Fruit fly (Drosophila melanogaster) whole organism, embryonic: ENCODE data around the gene ghi.

Experiments
- Awh ChIP-seq: fragments of 200-800 bp; sonication (Bioruptor generic); IDR thresholded peaks from 2 replicates; pipeline ENCODE4, ENCODE4 v1.3.6; 2022; ENCODE audit warnings: missing biosample characterization, missing genetic modification characterization
- BEAF-32 ChIP-seq: fragments of 200-800 bp; sonication (Bioruptor generic); optimal IDR thresholded peaks from 3 replicates; lab custom pipeline; 2017; ENCODE audit warnings: missing biosample characterization, missing genetic modification characterization, mild to moderate bottlenecking, moderate library complexity, missing genetic modification reagents
- CG10366 ChIP-seq: fragments of 200-800 bp; sonication (Bioruptor generic); IDR thresholded peaks from 2 replicates; pipeline ENCODE4 v1.3.6; 2022; ENCODE audit warnings: missing biosample characterization, missing genetic modification characterization
- CG10979 ChIP-seq: fragments of 200-800 bp; sonication (Bioruptor generic); optimal IDR thresholded peaks from 2 replicates; lab custom pipeline; 2018; ENCODE audit warnings: missing biosample characterization, mild to moderate bottlenecking, missing genetic modification characterization, moderate library complexity
- CG11560 ChIP-seq: fragments of 200-800 bp; sonication (Bioruptor generic); IDR thresholded peaks from 3 replicates; pipeline ENCODE4 v1.3.6; 2022; ENCODE audit warnings: missing biosample characterization, missing genetic modification characterization
- CG11696 ChIP-seq: fragments of 200-800 bp; sonication (Bioruptor generic); IDR thresholded peaks from 2 replicates; pipeline ENCODE4 v1.3.6; 2022; ENCODE audit warnings: missing biosample characterization, missing genetic modification characterization
- CG12155 ChIP-seq: fragments of 200-800 bp; sonication (Bioruptor generic); optimal IDR thresholded peaks from 3 replicates; lab custom pipeline; 2016; ENCODE audit warnings: missing biosample characterization, missing genetic modification characterization
- CG1233 ChIP-seq: fragments of 200-800 bp; sonication (Bioruptor generic); optimal IDR thresholded peaks from 4 replicates; lab custom pipeline; 2018; ENCODE audit warnings: missing biosample characterization, mild to moderate bottlenecking, missing genetic modification characterization
- CG12391 ChIP-seq: fragments of 200-800 bp; sonication (Bioruptor generic); optimal IDR thresholded peaks from 3 replicates; lab custom pipeline; 2018; ENCODE audit warnings: missing biosample characterization, mild to moderate bottlenecking, missing genetic modification characterization, moderate library complexity
- CG13424 ChIP-seq: fragments of 200-800 bp; sonication (Bioruptor generic); optimal IDR thresholded peaks from 2 replicates; lab custom pipeline; 2019; ENCODE audit warnings: missing biosample characterization, mild to moderate bottlenecking, missing genetic modification characterization, moderate library complexity
- CG14014 ChIP-seq: fragments of 200-800 bp; sonication (Bioruptor generic); IDR thresholded peaks from 2 replicates; pipeline ENCODE4 v1.3.6; 2022; ENCODE audit warnings: missing biosample characterization, missing genetic modification characterization
- CG15514 ChIP-seq: fragments of 200-800 bp; sonication (Bioruptor generic); optimal IDR thresholded peaks from 3 replicates; lab custom pipeline; 2017; ENCODE audit warnings: missing biosample characterization, missing genetic modification characterization, mild to moderate bottlenecking, moderate library complexity, missing genetic modification reagents
- CG17359 ChIP-seq: fragments of 200-800 bp; sonication (Bioruptor generic); optimal IDR thresholded peaks from 3 replicates; lab custom pipeline; 2018; ENCODE audit warnings: missing biosample characterization, mild to moderate bottlenecking, missing genetic modification characterization, moderate library complexity
- CG17385 ChIP-seq: fragments of 200-800 bp; sonication (Bioruptor generic); optimal IDR thresholded peaks from 3 replicates; lab custom pipeline; 2018; ENCODE audit warnings: missing biosample characterization, mild to moderate bottlenecking, missing genetic modification characterization
- CG17568 ChIP-seq: fragments of 200-800 bp; sonication (Bioruptor generic); optimal IDR thresholded peaks from 2 replicates; lab custom pipeline; 2018; ENCODE audit warnings: missing biosample characterization, mild to moderate bottlenecking, missing genetic modification characterization, moderate library complexity
- CG18619 ChIP-seq: fragments of 200-800 bp; sonication (Bioruptor generic); optimal IDR thresholded peaks from 3 replicates; lab custom pipeline; 2017; ENCODE audit warnings: missing biosample characterization, mild to moderate bottlenecking, missing genetic modification characterization
- CG3407 ChIP-seq: fragments of 200-800 bp; sonication (Bioruptor generic); optimal IDR thresholded peaks from 2 replicates; lab custom pipeline; 2018; ENCODE audit warnings: missing biosample characterization, mild to moderate bottlenecking, missing genetic modification characterization
- CG34422 ChIP-seq: fragments of 200-800 bp; sonication (Bioruptor generic); IDR thresholded peaks from 3 replicates; pipeline ENCODE4 v1.3.6; 2022; ENCODE audit warnings: missing biosample characterization, missing genetic modification characterization
- CG5953 ChIP-seq: fragments of 200-800 bp; sonication (Bioruptor generic); IDR thresholded peaks from 2 replicates; pipeline ENCODE4 v1.3.6; 2022; ENCODE audit warnings: missing biosample characterization, missing genetic modification characterization
- CG8089 ChIP-seq: fragments of 200-800 bp; sonication (Bioruptor generic); optimal IDR thresholded peaks from 3 replicates; lab custom pipeline; 2016; ENCODE audit warnings: missing biosample characterization, missing genetic modification characterization
- CG8290 ChIP-seq, 3 experiments: fragments of 200-800 bp; sonication (Bioruptor generic); optimal IDR thresholded peaks; 2 replicates each; lab custom pipeline; 2016 to 2019; ENCODE audit warnings: missing biosample characterization in 3 of 3, missing genetic modification characterization in 3 of 3, mild to moderate bottlenecking in 2 of 3, moderate library complexity in 1 of 3
- CG8924 ChIP-seq: fragments of 200-800 bp; optimal IDR thresholded peaks from 3 replicates; lab custom pipeline; 2019; ENCODE audit warnings: missing biosample characterization, mild to moderate bottlenecking, missing genetic modification characterization, moderate library complexity
- CTCF ChIP-seq: fragments of 200-800 bp; sonication (Bioruptor generic); optimal IDR thresholded peaks from 2 replicates; lab custom pipeline; 2017; ENCODE audit warnings: missing biosample characterization, mild to moderate bottlenecking, missing genetic modification characterization, moderate library complexity
- D ChIP-seq, 2 experiments: fragments of 200-800 bp in 1 of 2; fragments of >200 bp in 1 of 2; sonication (Bioruptor generic) in 1 of 2; optimal IDR thresholded peaks; 2 replicates in 1 of 2; 3 replicates in 1 of 2; lab custom pipeline; 2017; ENCODE audit warnings: mild to moderate bottlenecking in 1 of 2, missing biosample characterization in 1 of 2, missing genetic modification characterization in 1 of 2, missing genetic modification reagents in 1 of 2
- Fer1 ChIP-seq: fragments of 200-800 bp; sonication (Bioruptor generic); optimal IDR thresholded peaks from 2 replicates; lab custom pipeline; 2017; ENCODE audit warnings: missing biosample characterization, mild to moderate bottlenecking, missing genetic modification characterization
- H15 ChIP-seq: fragments of 200-800 bp; sonication (Bioruptor generic); IDR thresholded peaks from 3 replicates; pipeline ENCODE4 v1.3.6; 2022; ENCODE audit warnings: missing biosample characterization, missing genetic modification characterization
- H2.0 ChIP-seq: fragments of 200-800 bp; sonication (Bioruptor generic); IDR thresholded peaks from 2 replicates; pipeline ENCODE4 v1.3.6; 2022; ENCODE audit warnings: missing biosample characterization, missing genetic modification characterization
- Hr3 ChIP-seq: fragments of 200-800 bp; sonication (Bioruptor generic); optimal IDR thresholded peaks from 3 replicates; lab custom pipeline; 2016; ENCODE audit warnings: missing biosample characterization, missing genetic modification characterization
- Hr51 ChIP-seq, 2 experiments: fragments of 200-800 bp; sonication (Bioruptor generic); optimal IDR thresholded peaks; 2 replicates in 1 of 2; 3 replicates in 1 of 2; lab custom pipeline; 2016 to 2018; ENCODE audit warnings: missing biosample characterization in 2 of 2, missing genetic modification characterization in 2 of 2, mild to moderate bottlenecking in 1 of 2, moderate library complexity in 1 of 2
- Max ChIP-seq: fragments of 200-800 bp; sonication (Bioruptor generic); optimal IDR thresholded peaks from 2 replicates; lab custom pipeline; 2016; ENCODE audit warnings: missing biosample characterization, mild to moderate bottlenecking, missing genetic modification characterization
- PHDP ChIP-seq: fragments of 200-800 bp; sonication (Bioruptor generic); optimal IDR thresholded peaks from 3 replicates; lab custom pipeline; 2018; ENCODE audit warnings: missing biosample characterization, mild to moderate bottlenecking, missing genetic modification characterization, moderate library complexity
- Rx ChIP-seq: fragments of 200-800 bp; sonication (Bioruptor generic); IDR thresholded peaks from 2 replicates; pipeline ENCODE4 v1.3.6; 2022; ENCODE audit warnings: missing biosample characterization, missing genetic modification characterization
- Sox102F ChIP-seq: fragments of 200-800 bp; sonication (Bioruptor generic); optimal IDR thresholded peaks from 2 replicates; lab custom pipeline; 2018; ENCODE audit warnings: missing biosample characterization, mild to moderate bottlenecking, missing genetic modification characterization, moderate library complexity
- amos ChIP-seq: fragments of 200-800 bp; sonication (Bioruptor generic); IDR thresholded peaks from 2 replicates; pipeline ENCODE4 v1.3.6; 2022; ENCODE audit warnings: missing biosample characterization, missing genetic modification characterization; ENCODE audit not compliant: partially characterized antibody
- bcd ChIP-seq: fragments of 200-800 bp; sonication (Bioruptor generic); optimal IDR thresholded peaks from 2 replicates; lab custom pipeline; 2017; ENCODE audit warnings: missing biosample characterization, mild to moderate bottlenecking, missing genetic modification characterization
- bigmax ChIP-seq: fragments of 200-800 bp; sonication (Bioruptor generic); optimal IDR thresholded peaks from 2 replicates; lab custom pipeline; 2018; ENCODE audit warnings: missing biosample characterization, mild to moderate bottlenecking, missing genetic modification characterization
- grau ChIP-seq: fragments of 200-800 bp; optimal IDR thresholded peaks from 3 replicates; lab custom pipeline; 2019; ENCODE audit warnings: missing biosample characterization, mild to moderate bottlenecking, missing genetic modification characterization, moderate library complexity
- gsb-n ChIP-seq: fragments of 200-800 bp; sonication (Bioruptor generic); optimal IDR thresholded peaks from 3 replicates; lab custom pipeline; 2018; ENCODE audit warnings: missing biosample characterization, mild to moderate bottlenecking, missing genetic modification characterization
- hb ChIP-seq: fragments of 200-800 bp; sonication (Bioruptor generic); IDR thresholded peaks from 3 replicates; pipeline ENCODE4 v1.3.6; 2022; ENCODE audit warnings: missing biosample characterization, missing genetic modification characterization; ENCODE audit not compliant: partially characterized antibody
- lbe ChIP-seq: fragments of 200-800 bp; sonication (Bioruptor generic); optimal IDR thresholded peaks from 2 replicates; lab custom pipeline; 2016; ENCODE audit warnings: missing biosample characterization, mild to moderate bottlenecking, missing genetic modification characterization
- odd ChIP-seq: fragments of 200-800 bp; sonication (Bioruptor generic); optimal IDR thresholded peaks from 2 replicates; lab custom pipeline; 2017; ENCODE audit warnings: missing biosample characterization, mild to moderate bottlenecking, missing genetic modification characterization
- sna ChIP-seq: fragments of 200-800 bp; sonication (Bioruptor generic); IDR thresholded peaks from 2 replicates; pipeline ENCODE4 v1.3.6; 2022; ENCODE audit warnings: missing biosample characterization, missing genetic modification characterization; ENCODE audit not compliant: partially characterized antibody
- tap ChIP-seq: fragments of 200-800 bp; optimal IDR thresholded peaks from 3 replicates; lab custom pipeline; 2019; ENCODE audit warnings: missing biosample characterization, mild to moderate bottlenecking, missing genetic modification characterization, moderate library complexity
- tgo ChIP-seq: fragments of 200-800 bp; sonication (Bioruptor generic); IDR thresholded peaks from 3 replicates; pipeline ENCODE4 v1.3.6; 2022; ENCODE audit warnings: missing biosample characterization, missing genetic modification characterization
- ttk ChIP-seq: fragments of 200-800 bp; sonication (Bioruptor generic); IDR thresholded peaks from 2 replicates; pipeline ENCODE4 v2.1.2; 2022; ENCODE audit warnings: missing biosample characterization, missing genetic modification characterization
- twi ChIP-seq: fragments of 200-800 bp; optimal IDR thresholded peaks from 2 replicates; lab custom pipeline; 2019; ENCODE audit warnings: missing biosample characterization, mild to moderate bottlenecking, missing genetic modification characterization, moderate library complexity
- tx ChIP-seq: fragments of 200-800 bp; sonication (Bioruptor generic); optimal IDR thresholded peaks from 2 replicates; lab custom pipeline; 2016; ENCODE audit warnings: missing biosample characterization, missing genetic modification characterization

ghi gene

DNA sequence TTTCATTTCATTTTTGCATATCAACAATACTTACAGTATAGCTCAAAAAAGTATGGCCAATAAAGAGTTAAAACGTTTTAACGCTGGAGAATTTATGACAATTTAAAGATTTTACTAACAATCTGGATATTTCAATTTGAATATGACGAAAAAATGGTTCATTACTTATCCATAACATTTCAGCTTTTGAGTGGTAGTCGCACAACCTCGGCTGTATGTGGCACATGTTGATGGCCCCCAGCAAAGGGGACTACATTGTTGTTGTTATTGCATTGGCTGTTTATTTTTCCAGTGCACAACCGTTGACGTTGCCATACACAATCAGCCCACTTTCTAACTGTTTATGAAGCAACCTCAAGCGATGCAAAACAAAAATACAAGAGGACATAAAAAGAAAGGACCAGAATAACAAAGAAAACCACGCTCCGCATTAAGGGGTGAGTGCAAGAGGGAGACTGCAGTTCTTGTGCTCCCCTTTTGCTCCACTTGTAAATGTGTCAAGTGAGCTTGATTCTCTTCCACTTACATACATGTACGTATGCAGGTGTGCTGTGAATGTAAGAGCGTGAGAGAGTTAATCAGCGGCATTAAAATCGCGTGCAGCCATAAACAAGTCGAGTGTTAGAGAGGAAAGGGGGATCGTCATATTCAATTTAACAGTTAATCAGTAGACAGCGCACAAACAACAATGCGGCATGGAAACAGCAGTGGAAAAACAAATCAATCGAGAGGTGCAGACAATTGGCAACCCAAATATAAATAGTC, 31.4 kb upstream of the ghi start (continued):
- TF ChIP-seq BEAF-32, result no peak
- TF ChIP-seq Fer1 (GFP tag; lab: Kevin White, UChicago), result peak; percentile 21
- peak in 1 of 2 experiments; percentile 75 for TF ChIP-seq Hr51 (GFP tag; optimal IDR thresholded peaks at IDR 0.05; lab: Kevin White, UChicago)
- peak; percentile 52 for TF ChIP-seq PHDP (tag; lab: Kevin White, UChicago)
- TF ChIP-seq CG11560 (tag; lab: Robert Waterston, UW), result no peak
- TF ChIP-seq odd, result peak; percentile 44
- no peak for TF ChIP-seq amos (GFP tag; lab: Robert Waterston, UW)
- peak; percentile 66 for TF ChIP-seq CG17359 (tag; lab: Kevin White, UChicago)
- peak; percentile 68 for TF ChIP-seq Awh
- TF ChIP-seq CG14014, result peak; percentile 53; the same call in 1 of the 2 replicates
- TF ChIP-seq Hr3 (GFP tag; lab: Kevin White, UChicago), result peak; percentile 11
- TF ChIP-seq tgo, result peak; percentile 40; the same call in 2 of the 3 replicates
- TF ChIP-seq Sox102F (GFP tag; lab: Kevin White, UChicago), result peak; percentile 77
- peak; percentile 4 for TF ChIP-seq tx
- TF ChIP-seq CG5953, result 0 out of 2 replicates have a peak, but pooled peaks have one; percentile 12
- peak; percentile 50 for TF ChIP-seq grau (tag; lab: Kevin White, UChicago)
- peak; percentile 54 for TF ChIP-seq ttk (GFP tag; lab: Robert Waterston, UW)
- TF ChIP-seq D (optimal IDR thresholded peaks at IDR 0.05; lab: Kevin White, UChicago), result no peak
- peak; percentile 3 for TF ChIP-seq D (GFP tag; optimal IDR thresholded peaks at IDR 0.05; lab: Kevin White, UChicago)
- TF ChIP-seq CG11696, result peak; percentile 85
- peak; percentile 9 for TF ChIP-seq CTCF (GFP tag; lab: Kevin White, UChicago)
- peak; percentile 5 for TF ChIP-seq CG10979
- TF ChIP-seq CG1233 (GFP tag; lab: Kevin White, UChicago), result peak; percentile 12
- TF ChIP-seq lbe (GFP tag; lab: Kevin White, UChicago), result peak; percentile 92
- peak; percentile 34; the same call in 1 of the 2 replicates for TF ChIP-seq Rx (GFP tag; lab: Robert Waterston, UW)
- TF ChIP-seq CG8924 (tag; lab: Kevin White, UChicago), result peak; percentile 40
- TF ChIP-seq CG34422 (GFP tag; lab: Robert Waterston, UW), result peak; percentile 27; the same call in 1 of the 3 replicates
- peak; percentile 52 for TF ChIP-seq CG12391 (tag; lab: Kevin White, UChicago)
- peak; percentile 24 for TF ChIP-seq CG15514
- TF ChIP-seq CG8290 (GFP tag; optimal IDR thresholded peaks at IDR 0.05; lab: Kevin White, UChicago), result no peak
- peak in 1 of 2 experiments; percentile 43 for TF ChIP-seq CG8290 (tag; optimal IDR thresholded peaks at IDR 0.05; lab: Kevin White, UChicago)
- TF ChIP-seq hb (GFP tag; lab: Robert Waterston, UW), result no peak
- TF ChIP-seq Max (GFP tag; lab: Kevin White, UChicago), result no peak
- peak; percentile 35 for TF ChIP-seq gsb-n (tag; lab: Kevin White, UChicago)
- no peak for TF ChIP-seq CG12155 (GFP tag; lab: Kevin White, UChicago)
- peak; percentile 40 for TF ChIP-seq CG10366 (GFP tag; lab: Robert Waterston, UW)
- peak; percentile 44 for TF ChIP-seq tap
- TF ChIP-seq CG13424 (tag; lab: Kevin White, UChicago), result peak; percentile 54
- TF ChIP-seq CG18619 (GFP tag; lab: Kevin White, UChicago), result peak; percentile 23
- no peak for TF ChIP-seq CG8089
- TF ChIP-seq twi (tag; lab: Kevin White, UChicago), result no peak
- TF ChIP-seq H15 (GFP tag; lab: Robert Waterston, UW), result peak; percentile 37; the same call in 1 of the 3 replicates
- TF ChIP-seq H2.0 (GFP tag; lab: Robert Waterston, UW), result 0 out of 2 replicates have a peak, but pooled peaks have one; percentile 24
- TF ChIP-seq sna, result no peak
- TF ChIP-seq CG17385, result peak; percentile 11
- TF ChIP-seq CG17568, result peak; percentile 29
- peak; percentile 14 for TF ChIP-seq CG3407 (GFP tag; lab: Kevin White, UChicago)
- TF ChIP-seq bcd (GFP tag; lab: Kevin White, UChicago), result peak; percentile 35
- no peak for TF ChIP-seq bigmax (GFP tag; lab: Kevin White, UChicago)
